Worm (Caenorhabditis elegans) whole organism, L3 larva: ENCODE results near the gene hnd-1.

Source experiments
- R02D3.7 ChIP-seq: fragments of 150-350 bp; optimal IDR thresholded peaks from 2 replicates; lab custom pipeline; 2014; ENCODE audit warnings: missing biosample characterization, missing genetic modification characterization
- aly-2 ChIP-seq: fragments of 150-350 bp; optimal IDR thresholded peaks from 2 replicates; lab custom pipeline; 2014; ENCODE audit warnings: missing biosample characterization, missing genetic modification characterization
- ceh-28 ChIP-seq: fragments of 150-350 bp; optimal IDR thresholded peaks from 2 replicates; lab custom pipeline; 2014; ENCODE audit warnings: missing biosample characterization, missing genetic modification reagents, missing genetic modification characterization
- ceh-9 ChIP-seq: sonication (generic microtip); optimal IDR thresholded peaks from 2 replicates; lab custom pipeline; 2018; ENCODE audit warnings: missing biosample characterization, missing genetic modification characterization
- daf-12 ChIP-seq: fragments of 150-350 bp; optimal IDR thresholded peaks from 2 replicates; lab custom pipeline; 2014; ENCODE audit warnings: missing biosample characterization, missing genetic modification reagents, missing genetic modification characterization
- egl-27 ChIP-seq: sonication (generic microtip); optimal IDR thresholded peaks from 4 replicates; lab custom pipeline; 2017; ENCODE audit warnings: missing biosample characterization, missing genetic modification reagents, missing genetic modification characterization
- egl-5 ChIP-seq: fragments of 150-350 bp; optimal IDR thresholded peaks from 2 replicates; lab custom pipeline; 2017; ENCODE audit warnings: missing biosample characterization, missing genetic modification reagents, missing genetic modification characterization, inconsistent platforms
- elt-1 ChIP-seq: fragments of 150-350 bp; optimal IDR thresholded peaks from 2 replicates; lab custom pipeline; 2014; ENCODE audit warnings: missing biosample characterization, missing genetic modification characterization
- elt-2 ChIP-seq: sonication (generic microtip); optimal IDR thresholded peaks from 2 replicates; lab custom pipeline; 2016; ENCODE audit warnings: missing genetic modification reagents, mild to moderate bottlenecking, missing genetic modification characterization, missing compliant biosample characterization
- fkh-2 ChIP-seq: fragments of 150-350 bp; optimal IDR thresholded peaks from 2 replicates; lab custom pipeline; 2014; ENCODE audit warnings: missing biosample characterization, missing genetic modification reagents, missing genetic modification characterization
- hmg-11 ChIP-seq: sonication (generic microtip); optimal IDR thresholded peaks from 2 replicates; lab custom pipeline; 2016; ENCODE audit warnings: missing genetic modification characterization, missing compliant biosample characterization
- jun-1 ChIP-seq: fragments of 150-350 bp; optimal IDR thresholded peaks from 2 replicates; lab custom pipeline; 2014; ENCODE audit warnings: missing biosample characterization, missing genetic modification reagents, missing genetic modification characterization
- lin-15B ChIP-seq: fragments of 150-350 bp; optimal IDR thresholded peaks from 2 replicates; lab custom pipeline; 2014; ENCODE audit warnings: missing biosample characterization, missing genetic modification characterization
- lin-39 ChIP-seq: fragments of 150-350 bp; optimal IDR thresholded peaks from 2 replicates; lab custom pipeline; 2018; ENCODE audit warnings: missing biosample characterization, missing genetic modification reagents, missing genetic modification characterization
- lsy-12 ChIP-seq: sonication (generic microtip); optimal IDR thresholded peaks from 2 replicates; lab custom pipeline; 2016; ENCODE audit warnings: mild to moderate bottlenecking, missing genetic modification characterization, missing compliant biosample characterization
- mdl-1 ChIP-seq: fragments of 150-350 bp; optimal IDR thresholded peaks from 2 replicates; lab custom pipeline; 2014; ENCODE audit warnings: missing biosample characterization, missing genetic modification characterization
- mml-1 ChIP-seq: fragments of 150-350 bp; sonication (generic microtip); optimal IDR thresholded peaks from 3 replicates; lab custom pipeline; 2014; ENCODE audit warnings: missing biosample characterization, missing genetic modification characterization
- nfya-1 ChIP-seq: sonication (generic microtip); optimal IDR thresholded peaks from 2 replicates; lab custom pipeline; 2017; ENCODE audit warnings: missing genetic modification characterization, mild to moderate bottlenecking, missing compliant biosample characterization, antibody characterized with exemption, moderate library complexity; ENCODE audit not compliant: insufficient read depth
- nhr-12 ChIP-seq: fragments of 150-350 bp; optimal IDR thresholded peaks from 2 replicates; lab custom pipeline; 2014; ENCODE audit warnings: missing biosample characterization, missing genetic modification characterization
- nhr-237 ChIP-seq: fragments of 150-350 bp; optimal IDR thresholded peaks from 2 replicates; lab custom pipeline; 2014; ENCODE audit warnings: missing biosample characterization, missing genetic modification characterization
- nhr-25 ChIP-seq: sonication (generic microtip); optimal IDR thresholded peaks from 2 replicates; lab custom pipeline; 2017; ENCODE audit warnings: missing biosample characterization, missing genetic modification characterization
- nhr-28 ChIP-seq: fragments of 150-350 bp; optimal IDR thresholded peaks from 2 replicates; lab custom pipeline; 2014; ENCODE audit warnings: missing biosample characterization, missing genetic modification characterization
- nhr-43 ChIP-seq: sonication (generic microtip); optimal IDR thresholded peaks from 2 replicates; lab custom pipeline; 2016; ENCODE audit warnings: mild to moderate bottlenecking, missing genetic modification characterization, missing compliant biosample characterization; ENCODE audit not compliant: poor library complexity, severe bottlenecking
- nhr-67 ChIP-seq: fragments of 150-350 bp; optimal IDR thresholded peaks from 2 replicates; lab custom pipeline; 2014; ENCODE audit warnings: missing biosample characterization, missing genetic modification characterization
- nhr-77 ChIP-seq: fragments of 150-350 bp; optimal IDR thresholded peaks from 2 replicates; lab custom pipeline; 2014; ENCODE audit warnings: missing biosample characterization, missing genetic modification characterization
- pha-4 ChIP-seq: fragments of 150-350 bp; optimal IDR thresholded peaks from 2 replicates; lab custom pipeline; 2014; ENCODE audit warnings: missing biosample characterization, missing genetic modification reagents, missing genetic modification characterization
- pqm-1 ChIP-seq: fragments of 150-350 bp; optimal IDR thresholded peaks from 2 replicates; lab custom pipeline; 2017; ENCODE audit warnings: missing biosample characterization, missing genetic modification characterization, inconsistent platforms
- sea-2 ChIP-seq: fragments of 150-350 bp; sonication (generic microtip); optimal IDR thresholded peaks from 4 replicates; lab custom pipeline; 2014; ENCODE audit warnings: missing biosample characterization, missing genetic modification reagents, missing genetic modification characterization
- skn-1 ChIP-seq: fragments of 150-350 bp; optimal IDR thresholded peaks from 2 replicates; lab custom pipeline; 2014; ENCODE audit warnings: missing biosample characterization, missing genetic modification characterization
- snpc-4 ChIP-seq: fragments of 150-350 bp; optimal IDR thresholded peaks from 2 replicates; lab custom pipeline; 2014; ENCODE audit warnings: missing biosample characterization, missing genetic modification characterization
- tbx-2 ChIP-seq: sonication (generic microtip); optimal IDR thresholded peaks from 2 replicates; lab custom pipeline; 2016; ENCODE audit warnings: mild to moderate bottlenecking, missing genetic modification characterization, missing compliant biosample characterization
- unc-39 ChIP-seq: sonication (generic microtip); optimal IDR thresholded peaks from 4 replicates; lab custom pipeline; 2017; ENCODE audit warnings: missing biosample characterization, missing genetic modification characterization
- unc-62 ChIP-seq: fragments of 150-350 bp; sonication (generic microtip); optimal IDR thresholded peaks from 4 replicates; lab custom pipeline; 2014; ENCODE audit warnings: missing biosample characterization, missing genetic modification reagents, missing genetic modification characterization
- ztf-4 ChIP-seq: fragments of 150-350 bp; optimal IDR thresholded peaks from 2 replicates; lab custom pipeline; 2014; ENCODE audit warnings: missing biosample characterization, missing genetic modification characterization

hnd-1 gene

DNA sequence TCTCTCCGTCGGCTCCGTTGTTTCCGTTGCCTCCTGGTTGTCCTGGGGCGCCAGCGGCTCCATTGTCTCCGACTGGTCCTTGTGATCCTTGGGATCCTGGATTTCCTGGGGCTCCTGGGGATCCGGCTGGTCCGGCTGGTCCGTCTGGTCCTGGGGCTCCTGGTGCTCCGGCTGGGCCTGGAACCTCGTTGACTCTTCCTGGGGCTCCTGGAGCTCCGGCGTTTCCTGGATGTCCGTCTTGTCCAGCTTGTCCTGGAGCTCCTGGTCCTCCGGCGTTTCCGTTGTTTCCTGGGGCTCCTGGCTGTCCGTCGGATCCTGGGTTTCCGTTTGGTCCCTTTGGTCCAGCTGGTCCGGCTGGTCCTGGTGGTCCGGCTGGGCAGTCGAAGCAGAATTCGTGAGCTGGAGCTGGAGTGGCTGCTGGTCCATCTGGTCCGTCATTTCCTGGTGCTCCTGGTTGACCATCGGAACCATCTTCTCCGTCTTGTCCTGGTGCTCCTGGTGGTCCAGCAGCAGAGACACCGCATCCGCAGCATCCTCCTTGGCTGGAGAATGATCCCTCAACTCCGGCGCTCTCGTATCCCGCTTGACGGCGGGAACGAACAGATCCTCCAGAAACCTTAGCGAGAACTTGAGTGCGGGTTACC, 27.2 kb downstream of the hnd-1 start:
- TF ChIP-seq elt-1 (tag; lab: Kevin White, UChicago) (no peak), nfya-1 (tag; lab: Kevin White, UChicago) (no peak), ceh-28 (tag; lab: Kevin White, UChicago) (no peak), nhr-237 (tag; lab: Kevin White, UChicago) (no peak), ceh-9 (tag; lab: Kevin White, UChicago) (no peak), skn-1 (no peak), hmg-11 (tag; lab: Kevin White, UChicago) (no peak), nhr-77 (no peak), nhr-67 (tag; lab: Kevin White, UChicago) (no peak)
- TF ChIP-seq, all 47 proteins: peak for 0

DNA sequence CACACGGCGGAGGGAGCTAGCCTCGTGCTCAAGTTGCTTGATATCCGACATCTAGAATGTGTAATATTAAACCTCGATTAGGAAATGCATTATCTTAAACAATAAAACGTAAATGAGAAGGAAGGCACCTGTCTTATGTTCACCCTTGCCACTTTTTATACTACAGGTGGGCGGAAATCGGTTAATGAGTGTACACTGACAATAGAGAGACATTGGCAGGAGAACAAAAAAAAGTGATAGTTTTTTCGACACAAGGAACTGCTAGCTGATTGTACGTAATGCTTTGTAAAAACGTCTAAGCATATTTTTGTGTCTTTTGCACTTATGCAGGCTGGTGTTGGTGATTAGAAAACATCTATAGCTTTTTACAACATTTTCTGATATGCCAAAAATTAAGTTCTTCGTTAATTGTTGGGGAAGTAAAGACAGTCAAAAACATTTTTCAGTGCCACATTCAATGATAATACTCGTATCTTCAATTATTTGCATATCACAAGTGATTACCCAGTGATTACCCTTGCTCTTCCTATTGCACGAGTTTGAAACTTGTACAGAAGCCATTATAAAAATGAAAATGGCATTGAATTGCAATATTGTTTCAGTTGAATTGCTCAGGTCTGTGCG, 28.0 kb downstream of the hnd-1 start, which contains the start of gene col-180:
Gene col-180, minus strand, starts transcription at position 51 of the 624 bp plus-strand sequence.
- TF ChIP-seq nhr-43 (no peak), elt-2 (tag; lab: Kevin White, UChicago) (no peak), unc-62 (no peak), ztf-4 (tag; lab: Kevin White, UChicago) (no peak), nhr-67 (tag; lab: Kevin White, UChicago) (no peak), sea-2 (GFP tag; lab: Kevin White, UChicago) (no peak), unc-39 (tag; lab: Kevin White, UChicago) (no peak), hmg-11 (tag; lab: Kevin White, UChicago) (no peak), mdl-1 (no peak)

ce11 chrX:11716463-11716960, 32.2 kb downstream of the hnd-1 start, which contains the start of gene C44C10.9:
C44C10.9 (minus strand) TSS chrX:11716513.
- TF ChIP-seq nhr-43 (peak; percentile 4), ceh-9 (tag; lab: Kevin White, UChicago) (no peak)

- TF ChIP-seq pha-4 (tag; lab: Kevin White, UChicago) (peak; percentile 58), ztf-4 (tag; lab: Kevin White, UChicago) (no peak)
Observed at ce11 chrX:11718751-11719150, 34.4 kb downstream of the hnd-1 start.

- TF ChIP-seq lsy-12 (tag; lab: Kevin White, UChicago) (no peak), ztf-4 (tag; lab: Kevin White, UChicago) (no peak), daf-12 (no peak), snpc-4 (tag; lab: Kevin White, UChicago) (no peak), nhr-25 (tag; lab: Kevin White, UChicago) (peak; percentile 53)
Observed at ce11 chrX:11720058-11720457, 35.7 kb downstream of the hnd-1 start.

DNA sequence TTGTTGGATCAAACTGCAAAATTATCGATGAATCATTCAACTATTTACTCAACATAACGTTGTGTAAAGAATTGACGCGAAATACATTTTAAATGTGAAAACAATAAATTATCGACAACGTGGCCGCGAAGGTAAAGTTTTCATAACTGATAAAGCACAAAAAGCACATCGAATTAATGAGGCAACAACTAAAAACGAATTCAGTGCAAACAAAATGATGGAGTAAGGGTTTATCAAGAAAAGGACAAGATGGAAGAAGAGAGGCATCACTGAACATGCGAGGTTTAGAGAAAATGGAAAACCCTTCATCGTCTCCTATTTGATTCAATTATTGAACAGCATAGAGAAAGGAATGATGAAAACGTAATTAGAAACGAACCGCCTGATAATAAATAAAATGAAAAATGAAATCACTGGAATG, 39.4 kb downstream of the hnd-1 start, which contains the start of gene D1053.4:
Gene D1053.4, minus strand, starts transcription at position 20 of the 421 bp plus-strand sequence.
- TF ChIP-seq nhr-77 (no peak), elt-1 (tag; lab: Kevin White, UChicago) (no peak), lin-39 (no peak), egl-5 (tag; lab: Kevin White, UChicago) (no peak), snpc-4 (tag; lab: Kevin White, UChicago) (no peak), pqm-1 (tag; lab: Kevin White, UChicago) (peak; percentile 54), nhr-12 (tag; lab: Kevin White, UChicago) (no peak), nhr-28 (no peak), ceh-28 (tag; lab: Kevin White, UChicago) (no peak), pha-4 (tag; lab: Kevin White, UChicago) (peak; percentile 80), elt-2 (tag; lab: Kevin White, UChicago) (peak; percentile 87), skn-1 (no peak), tbx-2 (tag; lab: Kevin White, UChicago) (no peak), aly-2 (no peak), R02D3.7 (no peak), fkh-2 (no peak), lin-15B (no peak), egl-27 (tag; lab: Kevin White, UChicago) (no peak), mml-1 (no peak), jun-1 (no peak)
